Worm (Caenorhabditis elegans): Measurements from ENCODE around the gene F53G2.3.
A peak's percentile ranks its signal among the peaks of the same experiment; 100 is the strongest.

The F53G2.3 gene

ce11 chrII:2488386-2488785, 8.2 kb downstream of the F53G2.3 start, which contains the start of gene F53G2.1:
TSS of gene F53G2.1 (plus strand) at chrII:2488686.
- no peak for TF ChIP-seq akir-1 (GFP tag; optimal IDR thresholded peaks at IDR 0.05)
- no peak for TF ChIP-seq xnd-1 (tag; optimal IDR thresholded peaks at IDR 0.05)

DNA sequence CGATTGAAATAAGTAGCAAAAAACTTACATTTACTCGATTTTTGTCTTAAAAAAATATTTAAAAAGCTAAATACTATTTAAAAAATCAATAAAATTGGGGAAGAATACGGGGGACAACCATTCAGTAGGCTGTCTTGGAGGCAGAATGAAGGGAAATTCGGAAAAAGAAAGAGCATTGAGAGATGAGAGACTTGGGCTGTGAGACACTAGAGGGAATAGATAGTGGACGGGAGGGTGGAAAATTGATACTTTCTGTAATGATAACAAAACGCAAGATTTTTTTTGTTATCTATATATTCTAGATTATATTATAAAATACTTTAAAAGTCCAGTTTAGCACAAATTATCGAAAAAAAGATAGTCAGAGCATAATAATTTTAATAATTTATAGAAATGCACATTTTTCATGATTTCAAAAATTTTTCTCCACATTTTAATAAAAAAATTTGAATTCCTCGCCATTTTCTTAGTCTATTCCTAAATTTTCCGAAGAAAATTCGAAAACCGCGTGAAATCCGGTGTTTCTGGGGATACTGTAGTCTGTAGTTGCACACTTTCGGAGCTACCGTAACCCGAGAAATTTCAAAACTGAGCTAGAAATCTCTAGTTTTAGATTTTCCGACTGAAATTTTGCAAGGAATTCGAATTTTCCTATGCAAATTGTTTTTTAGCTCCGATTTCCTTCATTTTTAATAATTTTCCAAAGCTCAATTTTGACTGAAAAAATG, 23.7 kb downstream of the F53G2.3 start:
- TF ChIP-seq hmg-1.2 (GFP tag; IDR thresholded peaks at IDR 0.05) (peak; percentile 30; the same call in 1 of the 2 replicates), B0261.1 (tag; optimal IDR thresholded peaks at IDR 0.05) (no peak), xnd-1 (tag; optimal IDR thresholded peaks at IDR 0.05) (peak; percentile 57), mcd-1 (GFP tag; IDR thresholded peaks at IDR 0.05) (0 out of 2 replicates have a peak, but pooled peaks have one; percentile 10), madf-6 (GFP tag; IDR thresholded peaks at IDR 0.05) (peak; percentile 54), athp-1 (tag; optimal IDR thresholded peaks at IDR 0.05) (peak; percentile 42), lsl-1 (GFP tag; optimal IDR thresholded peaks at IDR 0.05) (peak; percentile 92), nhr-80 (tag; optimal IDR thresholded peaks at IDR 0.05) (no peak)

ce11 chrII:2504431-2504928, 24.3 kb downstream of the F53G2.3 start, which contains the start of gene gbas-1:
TSS of gene gbas-1 (plus strand) at chrII:2504878.
- TF ChIP-seq egrh-3 (GFP tag; IDR thresholded peaks at IDR 0.05) (no peak), ccch-3 (GFP tag; optimal IDR thresholded peaks at IDR 0.05) (no peak), snpc-3.4 (tag; optimal IDR thresholded peaks at IDR 0.05) (no peak), ztf-25 (GFP tag; IDR thresholded peaks at IDR 0.05) (no peak), gei-17 (GFP tag; optimal IDR thresholded peaks at IDR 0.05) (no peak), nfyb-1 (GFP tag; IDR thresholded peaks at IDR 0.05) (no peak), T07F8.4 (tag; optimal IDR thresholded peaks at IDR 0.05) (no peak), bed-2 (GFP tag; IDR thresholded peaks at IDR 0.05) (no peak), bed-1 (GFP tag; IDR thresholded peaks at IDR 0.05) (no peak), B0261.1 (tag; optimal IDR thresholded peaks at IDR 0.05) (no peak), ceh-91 (GFP tag; IDR thresholded peaks at IDR 0.05) (no peak), nfya-1 (tag; optimal IDR thresholded peaks at IDR 0.05; ENCODE audit: borderline replicate concordance, insufficient read depth) (no peak), F57C9.4 (tag; optimal IDR thresholded peaks at IDR 0.05) (no peak), pbrm-1 (GFP tag; IDR thresholded peaks at IDR 0.05) (no peak), F23B12.7 (tag; optimal IDR thresholded peaks at IDR 0.05; ENCODE audit: insufficient read depth) (no peak), die-1 (tag; optimal IDR thresholded peaks at IDR 0.05) (no peak), egl-18 (GFP tag; IDR thresholded peaks at IDR 0.05) (no peak), Y53F4B.3 (GFP tag; IDR thresholded peaks at IDR 0.05) (no peak), F22D6.2 (tag; optimal IDR thresholded peaks at IDR 0.05) (no peak), mcd-1 (GFP tag; IDR thresholded peaks at IDR 0.05) (peak; percentile 85), hmg-20 (GFP tag; IDR thresholded peaks at IDR 0.05) (no peak), ztf-18 (tag; optimal IDR thresholded peaks at IDR 0.05) (no peak), atf-7 (tag; optimal IDR thresholded peaks at IDR 0.05) (no peak), zfh-2 (GFP tag; conservative IDR thresholded peaks at IDR 0.05) (no peak), nhr-90 (tag; optimal IDR thresholded peaks at IDR 0.05) (no peak), efl-1 (GFP tag; optimal IDR thresholded peaks at IDR 0.05) (peak; percentile 32), lin-54 (GFP tag; optimal IDR thresholded peaks at IDR 0.05) (peak; percentile 41), ekl-4 (GFP tag; IDR thresholded peaks at IDR 0.05) (no peak), ets-4 (GFP tag; optimal IDR thresholded peaks at IDR 0.05) (no peak), ceh-100 (GFP tag; IDR thresholded peaks at IDR 0.05) (no peak), F39B2.1 (GFP tag; IDR thresholded peaks at IDR 0.05) (no peak), rcor-1 (GFP tag; IDR thresholded peaks at IDR 0.05) (no peak), tlf-1 (GFP tag; optimal IDR thresholded peaks at IDR 0.05) (no peak), let-526 (GFP tag; IDR thresholded peaks at IDR 0.05) (no peak), snpc-1.3 (tag; optimal IDR thresholded peaks at IDR 0.05; ENCODE audit: insufficient read depth) (no peak), dox-1 (GFP tag; IDR thresholded peaks at IDR 0.05) (no peak), nhr-120 (GFP tag; IDR thresholded peaks at IDR 0.05) (no peak)
